Worm (Caenorhabditis elegans) whole organism, early embryonic: ENCODE data around the gene ufbp-1.

Source experiments
- ama-1 ChIP-seq: fragments of 150-350 bp; optimal IDR thresholded peaks from 2 replicates; lab custom pipeline; 2014
- ceh-36 ChIP-seq: sonication (generic microtip); optimal IDR thresholded peaks from 2 replicates; lab custom pipeline; 2016; ENCODE audit warnings: missing genetic modification characterization, inconsistent platforms, missing compliant biosample characterization

DNA sequence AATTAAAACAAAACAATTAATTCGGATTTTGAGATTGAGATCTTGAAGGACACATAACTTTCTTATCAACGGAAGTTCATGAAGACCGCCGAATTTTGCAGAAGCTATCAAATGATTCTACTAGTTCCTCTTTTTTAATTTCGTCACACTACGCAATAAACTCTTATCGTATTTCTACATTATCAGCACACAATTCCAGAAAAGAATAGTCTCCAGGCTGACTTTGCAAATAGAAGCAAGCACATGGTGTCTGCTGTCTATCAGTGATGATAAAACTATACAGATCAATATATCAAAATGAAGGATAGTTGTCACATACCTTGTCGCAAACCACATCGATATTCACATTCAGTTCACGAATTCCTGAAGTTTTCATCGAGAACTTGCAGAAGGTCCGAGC lies 42.9 kb downstream of the ufbp-1 start:
- TF ChIP-seq ceh-36 (tag; lab: Kevin White, UChicago): no peak
- no peak for TF ChIP-seq ama-1 (lab: Kevin White, UChicago)
